Fruit fly (Drosophila melanogaster) Kc167 (cell line): ENCODE data around the gene Gyc89Da.

Experiments used
- Myc ChIP-seq: fragments of >200 bp; optimal IDR thresholded peaks from 2 replicates; lab custom pipeline; 2017; ENCODE audit warnings: missing external identifiers
- Sin3A ChIP-seq: fragments of >200 bp; optimal IDR thresholded peaks from 2 replicates; lab custom pipeline; 2018; ENCODE audit warnings: missing external identifiers
- h ChIP-seq: fragments of >200 bp; optimal IDR thresholded peaks from 3 replicates; lab custom pipeline; 2018; ENCODE audit warnings: missing external identifiers
- insv ChIP-seq: fragments of >200 bp; optimal IDR thresholded peaks from 3 replicates; lab custom pipeline; 2018; ENCODE audit warnings: missing external identifiers
- psq ChIP-seq: fragments of >200 bp; optimal IDR thresholded peaks from 2 replicates; lab custom pipeline; 2017; ENCODE audit warnings: missing external identifiers
- ttk ChIP-seq: sonication (Bioruptor generic); optimal IDR thresholded peaks from 2 replicates; lab custom pipeline; 2017; ENCODE audit warnings: missing external identifiers

Gene Gyc89Da

DNA sequence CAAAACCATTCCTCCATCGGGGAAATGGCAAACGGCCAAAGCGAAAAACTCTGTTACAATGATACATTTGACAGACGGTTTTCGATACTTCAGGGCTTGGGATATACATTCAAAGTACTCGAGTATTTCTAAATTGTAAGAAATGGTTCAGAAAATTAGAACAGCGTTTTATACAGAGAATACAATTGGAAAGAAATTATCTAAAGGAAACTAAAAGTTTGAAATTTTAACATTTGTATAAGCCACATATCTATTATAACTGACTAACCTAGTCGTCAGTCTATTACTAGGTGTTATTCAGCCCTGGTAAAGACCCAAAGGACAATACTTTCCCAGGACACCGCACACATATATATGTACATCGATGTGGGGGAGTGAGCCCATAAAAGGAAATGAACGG, 4.1 kb downstream of the Gyc89Da start:
- no peak for TF ChIP-seq ttk (lab: Kevin White, UChicago)
- TF ChIP-seq Sin3A (lab: Kevin White, UChicago): no peak
- no peak for TF ChIP-seq h
- no peak for TF ChIP-seq psq (lab: Kevin White, UChicago)
- no peak for TF ChIP-seq insv (lab: Kevin White, UChicago)
- no peak for TF ChIP-seq Myc (lab: Kevin White, UChicago)

DNA sequence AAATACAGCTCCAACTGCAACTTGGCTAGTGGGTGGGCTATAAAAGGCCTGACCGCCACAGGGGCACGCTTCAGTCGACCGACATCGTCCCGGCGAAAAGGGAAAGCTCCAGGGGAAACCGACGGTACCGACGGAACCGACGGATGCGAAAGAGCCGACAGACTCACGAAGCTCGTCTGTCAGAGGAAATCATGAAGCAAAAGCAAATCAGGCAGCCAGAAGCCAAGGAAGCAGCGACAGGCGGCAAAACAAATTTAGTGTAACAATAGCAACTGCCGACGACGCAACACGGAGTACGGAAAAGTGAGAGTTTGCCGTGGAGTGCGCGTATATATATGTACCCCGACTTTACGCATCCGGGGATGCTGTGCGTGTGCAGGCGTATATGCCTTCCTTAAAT, 4.6 kb downstream of the Gyc89Da start, which contains the start of gene Gyc89Db:
Gene Gyc89Db (plus strand): TSS at position 78 of the 400 bp plus-strand sequence.
- TF ChIP-seq ttk (lab: Kevin White, UChicago) (no peak), psq (lab: Kevin White, UChicago) (no peak), Sin3A (lab: Kevin White, UChicago) (no peak), h (no peak), insv (lab: Kevin White, UChicago) (no peak), Myc (lab: Kevin White, UChicago) (no peak)

DNA sequence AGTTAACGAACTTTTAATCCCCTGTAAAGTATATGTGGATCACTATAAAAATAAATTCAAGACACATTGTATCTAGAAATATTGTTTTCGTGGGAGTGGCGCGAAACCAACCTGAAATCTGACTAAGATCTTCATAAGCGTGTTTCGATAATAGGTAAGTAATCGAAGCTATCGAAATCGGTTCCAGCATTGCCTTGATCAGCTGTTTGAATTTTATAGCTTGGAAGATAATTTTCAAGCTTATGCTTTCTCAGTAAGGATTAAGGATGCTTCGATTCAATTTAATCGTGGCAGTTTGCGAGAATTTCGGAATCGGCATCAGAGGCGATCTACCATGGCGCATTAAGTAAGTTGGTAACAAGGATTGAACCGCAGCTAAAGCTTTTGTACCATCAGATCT, 8.6 kb downstream of the Gyc89Da start, which contains the start of gene Dhfr:
Gene Dhfr (plus strand): TSS at position 173 of the 400 bp plus-strand sequence.
- TF ChIP-seq ttk (lab: Kevin White, UChicago) (no peak), h (no peak), insv (lab: Kevin White, UChicago) (no peak), Sin3A (lab: Kevin White, UChicago) (no peak), Myc (lab: Kevin White, UChicago) (no peak), psq (lab: Kevin White, UChicago) (no peak)

DNA sequence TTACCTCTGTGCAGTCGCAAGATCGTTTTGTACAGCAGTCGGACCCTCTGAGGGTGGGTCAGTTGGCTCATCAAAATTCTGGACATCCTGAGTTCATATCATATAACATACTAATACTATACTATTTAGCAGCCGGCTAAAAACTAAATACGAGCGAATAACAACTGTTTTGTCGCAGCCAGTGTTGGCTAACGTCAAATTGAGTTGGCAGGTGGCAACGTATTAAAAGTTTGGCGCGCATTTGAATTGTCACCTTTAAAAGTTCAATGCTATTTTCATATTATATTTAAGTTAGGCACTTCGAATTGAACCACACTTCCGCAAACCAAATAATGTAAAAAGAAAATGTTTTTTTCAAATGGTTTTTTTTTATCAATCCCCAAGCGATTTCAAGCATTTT, 9.9 kb downstream of the Gyc89Da start, which contains the start of gene Sdhaf3:
Gene Sdhaf3 (minus strand): TSS at position 177 of the 400 bp plus-strand sequence.
- TF ChIP-seq Sin3A (lab: Kevin White, UChicago): no peak
- TF ChIP-seq insv (lab: Kevin White, UChicago): no peak
- TF ChIP-seq psq (lab: Kevin White, UChicago): no peak
- no peak for TF ChIP-seq ttk (lab: Kevin White, UChicago)
- no peak for TF ChIP-seq h
- no peak for TF ChIP-seq Myc (lab: Kevin White, UChicago)

DNA sequence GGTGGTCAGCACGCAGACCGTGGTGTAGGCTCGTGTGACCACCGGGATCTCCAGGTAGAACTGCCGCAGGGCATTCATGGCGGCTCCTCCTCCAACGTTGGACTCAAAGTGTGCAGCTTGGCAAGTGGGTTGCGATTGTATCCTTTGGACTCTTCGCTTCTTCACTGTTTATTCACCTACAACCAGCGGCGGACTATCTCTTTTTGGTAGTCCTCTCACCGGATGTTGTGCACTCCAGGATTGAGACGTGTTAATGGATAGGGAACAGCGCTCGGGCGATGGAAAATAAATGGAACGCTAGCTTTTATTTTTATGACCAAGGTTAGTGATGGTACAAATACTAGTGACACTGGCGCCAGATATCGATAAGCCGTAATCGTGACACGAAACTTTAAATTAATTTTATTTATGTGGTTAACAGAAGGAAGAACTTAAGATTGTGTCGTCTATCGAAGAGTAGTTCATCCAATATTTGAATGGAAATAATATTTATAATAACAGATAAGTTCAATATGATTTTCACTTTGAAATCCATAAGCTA, 11.5 kb downstream of the Gyc89Da start, which contains the start of gene Der-2:
Gene Der-2 (minus strand): TSS at position 347 of the 541 bp plus-strand sequence.
- TF ChIP-seq h (no peak), insv (lab: Kevin White, UChicago) (no peak), Myc (lab: Kevin White, UChicago) (no peak), ttk (lab: Kevin White, UChicago) (no peak), Sin3A (lab: Kevin White, UChicago) (no peak), psq (lab: Kevin White, UChicago) (no peak)

DNA sequence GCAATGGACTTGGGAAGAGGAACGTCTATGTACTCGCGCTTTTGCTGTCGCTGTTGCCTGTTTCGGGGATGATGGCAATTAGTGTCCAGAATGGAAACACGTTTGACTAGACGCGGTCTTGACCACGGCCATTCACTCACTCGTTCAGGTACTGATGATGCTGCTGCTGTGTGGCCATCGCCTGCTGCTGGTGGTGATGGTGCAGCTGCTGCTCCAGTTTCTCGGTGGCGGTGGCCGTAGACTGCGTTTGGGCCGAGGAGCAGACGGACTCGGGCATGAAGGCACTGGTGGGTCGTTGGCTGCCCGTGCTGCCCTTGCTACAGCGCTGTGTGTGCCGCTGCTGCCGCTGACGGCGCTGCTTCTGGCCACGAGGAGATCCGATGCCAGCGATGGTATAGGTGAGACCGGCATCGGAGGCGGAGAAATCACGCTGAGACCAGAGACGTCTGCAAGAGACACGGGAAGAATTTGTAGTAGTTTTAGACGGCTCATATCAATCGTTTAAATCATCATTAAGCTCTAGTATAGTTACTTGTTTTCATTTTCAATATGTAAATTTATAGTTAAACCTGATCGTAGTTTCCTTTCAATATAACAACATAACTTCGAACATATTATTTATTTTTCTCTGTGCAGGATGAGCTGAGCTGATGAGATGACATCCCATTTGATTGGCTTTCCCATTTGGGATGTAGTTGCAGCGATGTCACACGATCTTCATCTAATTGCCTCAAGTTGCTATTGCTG, 13.3 kb downstream of the Gyc89Da start:
- TF ChIP-seq Myc (lab: Kevin White, UChicago): no peak
- TF ChIP-seq ttk (lab: Kevin White, UChicago): no peak
- TF ChIP-seq insv (lab: Kevin White, UChicago): no peak
- TF ChIP-seq h: no peak
- TF ChIP-seq Sin3A (lab: Kevin White, UChicago): no peak
- no peak for TF ChIP-seq psq (lab: Kevin White, UChicago)

DNA sequence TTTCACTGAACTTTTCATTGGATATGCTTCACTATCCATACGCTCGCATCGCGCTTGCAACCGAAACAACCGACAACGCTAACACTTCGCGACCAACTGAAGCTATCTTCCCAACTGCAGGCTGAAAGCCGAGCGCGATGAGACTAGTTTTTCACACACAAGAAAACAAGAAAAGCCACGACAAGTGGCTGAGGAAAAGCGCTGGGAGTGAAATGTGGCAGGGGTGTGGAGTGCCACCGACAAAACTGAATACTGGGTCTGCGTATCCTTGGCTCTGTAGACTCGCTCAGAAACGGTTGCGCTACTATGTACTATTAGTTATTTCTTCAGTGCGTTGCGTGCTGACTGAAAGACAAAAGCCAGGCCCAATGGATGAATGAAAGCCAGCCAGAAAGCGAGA, 22.9 kb downstream of the Gyc89Da start, which contains the start of gene Cad89D:
Gene Cad89D (minus strand): TSS at position 101 of the 400 bp plus-strand sequence.
- TF ChIP-seq insv (lab: Kevin White, UChicago) (no peak), h (no peak), Sin3A (lab: Kevin White, UChicago) (no peak), Myc (lab: Kevin White, UChicago) (no peak), psq (lab: Kevin White, UChicago) (no peak), ttk (lab: Kevin White, UChicago) (no peak)

DNA sequence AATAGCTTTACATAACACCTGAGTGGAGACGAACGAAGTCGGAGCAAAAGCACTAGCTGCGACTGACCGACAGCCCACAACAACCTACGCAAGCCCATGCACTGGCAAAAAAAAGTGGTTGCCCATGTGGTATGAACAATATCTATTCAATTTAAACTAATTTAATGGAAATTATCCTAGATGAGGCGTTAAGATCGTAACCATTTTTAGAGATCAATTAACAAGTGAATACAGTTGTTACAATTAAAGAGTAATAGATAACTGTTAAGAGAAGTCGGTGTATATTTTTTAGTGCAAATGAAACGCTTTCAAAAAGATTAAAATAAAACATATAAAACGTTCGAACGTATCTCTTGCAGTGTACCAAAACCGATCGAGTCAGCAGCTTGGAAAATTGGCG, 23.8 kb downstream of the Gyc89Da start:
- no peak for TF ChIP-seq insv (lab: Kevin White, UChicago)
- TF ChIP-seq Myc (lab: Kevin White, UChicago): no peak
- no peak for TF ChIP-seq Sin3A (lab: Kevin White, UChicago)

DNA sequence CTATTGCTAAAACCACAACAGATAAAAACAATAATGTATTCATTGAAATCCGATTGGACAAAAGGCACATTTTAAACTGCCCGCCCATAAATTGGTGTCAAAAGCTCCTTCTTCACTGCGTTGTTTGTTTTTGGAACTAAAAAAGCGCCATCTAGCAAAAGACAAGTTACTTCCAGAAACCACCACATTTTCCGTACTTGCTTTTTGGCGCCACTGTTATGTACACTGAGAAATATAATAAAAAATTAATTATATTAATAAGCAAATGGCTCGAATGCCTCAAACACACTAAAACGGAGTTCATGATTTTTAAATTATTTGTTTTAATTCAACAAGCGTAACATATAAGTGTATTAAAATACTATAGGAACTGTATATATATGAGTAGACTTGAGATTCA, 25.0 kb downstream of the Gyc89Da start:
- TF ChIP-seq ttk (lab: Kevin White, UChicago) (no peak), h (no peak), psq (lab: Kevin White, UChicago) (no peak), insv (lab: Kevin White, UChicago) (no peak), Sin3A (lab: Kevin White, UChicago) (no peak), Myc (lab: Kevin White, UChicago) (no peak)

DNA sequence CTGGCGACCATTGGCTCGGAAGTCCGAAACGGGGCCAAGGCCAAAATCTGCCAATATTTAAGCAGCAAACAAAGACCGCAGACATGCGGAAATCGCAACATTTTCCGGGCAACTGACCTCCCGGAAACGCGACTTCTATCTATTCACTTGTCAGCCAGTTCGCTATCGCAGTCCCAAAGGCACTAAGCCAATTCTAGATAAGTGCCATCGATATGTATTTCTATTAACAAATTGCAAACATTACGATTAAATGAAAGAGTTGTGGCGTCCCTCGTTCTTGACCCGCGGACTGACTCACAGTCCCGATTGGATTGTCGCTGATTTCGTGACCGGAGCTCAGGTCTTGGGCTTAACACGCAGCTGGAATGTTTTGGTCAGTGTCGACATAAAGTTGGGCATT, 26.5 kb downstream of the Gyc89Da start, which contains the start of gene Gr89a:
Gene Gr89a (minus strand): TSS at position 101 of the 400 bp plus-strand sequence.
- no peak for TF ChIP-seq h
- TF ChIP-seq insv (lab: Kevin White, UChicago): no peak
- no peak for TF ChIP-seq Myc (lab: Kevin White, UChicago)
- no peak for TF ChIP-seq ttk (lab: Kevin White, UChicago)
- TF ChIP-seq psq (lab: Kevin White, UChicago): no peak
- TF ChIP-seq Sin3A (lab: Kevin White, UChicago): no peak
